Worm (Caenorhabditis elegans) whole organism, L1 larva: ENCODE measurements around the gene unc-93.

ENCODE experiments used
- C04F5.9 ChIP-seq: sonication (generic microtip); optimal IDR thresholded peaks from 2 replicates; lab custom pipeline; 2016; ENCODE audit warnings: missing genetic modification characterization, missing compliant biosample characterization
- aha-1 ChIP-seq: fragments of 150-350 bp; optimal IDR thresholded peaks from 2 replicates; lab custom pipeline; 2014; ENCODE audit warnings: missing biosample characterization, missing genetic modification characterization
- ama-1 ChIP-seq: fragments of 150-350 bp; optimal IDR thresholded peaks from 2 replicates; lab custom pipeline; 2014
- blmp-1 ChIP-seq: fragments of 150-350 bp; optimal IDR thresholded peaks from 2 replicates; lab custom pipeline; 2014; ENCODE audit warnings: missing biosample characterization, missing genetic modification characterization
- ceh-63 ChIP-seq: fragments of 200-800 bp; sonication (Bioruptor generic); optimal IDR thresholded peaks from 2 replicates; lab custom pipeline; 2018; ENCODE audit warnings: mild to moderate bottlenecking, missing genetic modification characterization, missing compliant biosample characterization
- ceh-8 ChIP-seq: fragments of 200-800 bp; sonication (Bioruptor generic); optimal IDR thresholded peaks from 2 replicates; lab custom pipeline; 2018; ENCODE audit warnings: mild to moderate bottlenecking, missing genetic modification characterization, moderate library complexity, missing compliant biosample characterization
- ceh-82 ChIP-seq, 3 experiments: fragments of 150-350 bp in 1 of 3; sonication (generic microtip) in 2 of 3; optimal IDR thresholded peaks; 2 replicates each; lab custom pipeline; 2014 to 2017; ENCODE audit warnings: missing biosample characterization in 3 of 3, missing genetic modification characterization in 3 of 3
- dpl-1 ChIP-seq, 3 experiments: fragments of 150-350 bp in 2 of 3; sonication (generic microtip) in 1 of 3; optimal IDR thresholded peaks; 2 replicates each; lab custom pipeline; 2014 to 2017; ENCODE audit warnings: missing biosample characterization in 3 of 3, missing genetic modification characterization in 3 of 3, missing genetic modification reagents in 3 of 3
- efl-1 ChIP-seq, 4 experiments: fragments of 150-350 bp; optimal IDR thresholded peaks in 3 of 4; peaks in 1 of 4; 1 replicate in 1 of 4; 2 replicates in 3 of 4; lab custom pipeline; 2014; ENCODE audit warnings: missing biosample characterization in 2 of 4, missing genetic modification characterization in 2 of 4, missing genetic modification reagents in 2 of 4
- egl-13 ChIP-seq: sonication (generic microtip); optimal IDR thresholded peaks from 2 replicates; lab custom pipeline; 2016; ENCODE audit warnings: missing genotype, missing genetic modification reagents, missing genetic modification characterization, missing compliant biosample characterization
- elt-2 ChIP-seq: sonication (generic microtip); optimal IDR thresholded peaks from 2 replicates; lab custom pipeline; 2016; ENCODE audit warnings: missing genetic modification characterization, mild to moderate bottlenecking, inconsistent platforms, missing compliant biosample characterization, missing genetic modification reagents
- fkh-10 ChIP-seq: sonication (generic microtip); optimal IDR thresholded peaks from 2 replicates; lab custom pipeline; 2017; ENCODE audit warnings: missing biosample characterization, missing genetic modification reagents, missing genetic modification characterization
- fkh-4 ChIP-seq: sonication (generic microtip); optimal IDR thresholded peaks from 2 replicates; lab custom pipeline; 2016; ENCODE audit warnings: missing compliant biosample characterization, missing genetic modification characterization, borderline replicate concordance
- fos-1 ChIP-seq: fragments of 150-350 bp; optimal IDR thresholded peaks from 2 replicates; lab custom pipeline; 2014; ENCODE audit warnings: missing biosample characterization, missing genetic modification characterization
- hlh-17 ChIP-seq: fragments of 200-800 bp; sonication (Bioruptor generic); optimal IDR thresholded peaks from 2 replicates; lab custom pipeline; 2018; ENCODE audit warnings: missing genetic modification characterization, mild to moderate bottlenecking, missing compliant biosample characterization, moderate library complexity, borderline replicate concordance
- hlh-4 ChIP-seq: sonication (generic microtip); optimal IDR thresholded peaks from 2 replicates; lab custom pipeline; 2016; ENCODE audit warnings: mild to moderate bottlenecking, missing genetic modification characterization, missing compliant biosample characterization
- hpl-2 ChIP-seq: fragments of 150-350 bp; optimal IDR thresholded peaks from 2 replicates; lab custom pipeline; 2014; ENCODE audit warnings: missing biosample characterization, missing genetic modification reagents, missing genetic modification characterization
- irx-1 ChIP-seq: sonication (generic microtip); optimal IDR thresholded peaks from 2 replicates; lab custom pipeline; 2016; ENCODE audit warnings: missing genetic modification characterization, missing compliant biosample characterization
- isw-1 ChIP-seq: fragments of 200-800 bp; sonication (Bioruptor generic); IDR thresholded peaks from 2 replicates; pipeline ENCODE4 v1.3.6; 2022; ENCODE audit warnings: missing genetic modification characterization, missing compliant biosample characterization
- jun-1 ChIP-seq: fragments of 150-350 bp; optimal IDR thresholded peaks from 2 replicates; lab custom pipeline; 2014; ENCODE audit warnings: missing biosample characterization, missing genetic modification reagents, missing genetic modification characterization
- lin-13 ChIP-seq: fragments of 150-350 bp; optimal IDR thresholded peaks from 2 replicates; lab custom pipeline; 2014; ENCODE audit warnings: missing biosample characterization, missing genetic modification reagents, missing genetic modification characterization
- lin-14 ChIP-seq: fragments of 200-800 bp; sonication (Bioruptor generic); optimal IDR thresholded peaks from 2 replicates; lab custom pipeline; 2018; ENCODE audit warnings: mild to moderate bottlenecking, missing genetic modification characterization, moderate library complexity, missing compliant biosample characterization
- lir-3 ChIP-seq: sonication (generic microtip); optimal IDR thresholded peaks from 2 replicates; lab custom pipeline; 2016; ENCODE audit warnings: mild to moderate bottlenecking, missing genetic modification characterization, moderate library complexity, missing compliant biosample characterization; ENCODE audit not compliant: poor library complexity
- lsy-2 ChIP-seq, 2 experiments: fragments of 150-350 bp; optimal IDR thresholded peaks; 2 replicates each; lab custom pipeline; 2014; ENCODE audit warnings: missing biosample characterization in 2 of 2, missing genetic modification characterization in 2 of 2
- mdl-1 ChIP-seq, 2 experiments: fragments of 150-350 bp; optimal IDR thresholded peaks; 2 replicates each; lab custom pipeline; 2014 to 2017; ENCODE audit warnings: missing biosample characterization in 2 of 2, missing genetic modification characterization in 2 of 2, inconsistent platforms in 1 of 2
- nhr-12 ChIP-seq: sonication (generic microtip); optimal IDR thresholded peaks from 2 replicates; lab custom pipeline; 2017; ENCODE audit warnings: missing biosample characterization, missing genetic modification characterization
- nhr-19 ChIP-seq: fragments of 200-800 bp; sonication (Bioruptor generic); conservative IDR thresholded peaks from 2 replicates; pipeline ENCODE4 v1.3.6; 2022; ENCODE audit warnings: missing genetic modification characterization, missing compliant biosample characterization
- nhr-71 ChIP-seq: sonication (generic microtip); optimal IDR thresholded peaks from 2 replicates; lab custom pipeline; 2016; ENCODE audit warnings: mild to moderate bottlenecking, missing genetic modification characterization, moderate library complexity, missing compliant biosample characterization
- nhr-76 ChIP-seq: sonication (generic microtip); optimal IDR thresholded peaks from 2 replicates; lab custom pipeline; 2017; ENCODE audit warnings: missing biosample characterization, missing genetic modification characterization
- nhr-77 ChIP-seq: fragments of 150-350 bp; optimal IDR thresholded peaks from 2 replicates; lab custom pipeline; 2014; ENCODE audit warnings: missing biosample characterization, missing genetic modification characterization
- nhr-85 ChIP-seq: sonication (generic microtip); peaks from one replicate; lab custom pipeline; 2016; ENCODE audit warnings: missing genetic modification characterization, inconsistent platforms, missing compliant biosample characterization
- pag-3 ChIP-seq: sonication (generic microtip); optimal IDR thresholded peaks from 2 replicates; lab custom pipeline; 2017; ENCODE audit warnings: missing genetic modification characterization, mild to moderate bottlenecking, missing compliant biosample characterization, antibody characterized with exemption, borderline replicate concordance; ENCODE audit not compliant: insufficient read depth
- pax-3 ChIP-seq: fragments of 200-800 bp; sonication (Bioruptor generic); optimal IDR thresholded peaks from 2 replicates; lab custom pipeline; 2018; ENCODE audit warnings: mild to moderate bottlenecking, missing genetic modification characterization, moderate library complexity, missing compliant biosample characterization
- rnt-1 ChIP-seq: sonication (generic microtip); optimal IDR thresholded peaks from 2 replicates; lab custom pipeline; 2016; ENCODE audit warnings: mild to moderate bottlenecking, missing genetic modification characterization, moderate library complexity, missing compliant biosample characterization
- skn-1 ChIP-seq: fragments of 150-350 bp; optimal IDR thresholded peaks from 2 replicates; lab custom pipeline; 2014; ENCODE audit warnings: missing biosample characterization, missing genetic modification characterization
- snu-23 ChIP-seq: sonication (generic microtip); optimal IDR thresholded peaks from 2 replicates; lab custom pipeline; 2016; ENCODE audit warnings: missing genetic modification characterization, missing compliant biosample characterization
- sptf-1 ChIP-seq: fragments of 150-350 bp; optimal IDR thresholded peaks from 2 replicates; lab custom pipeline; 2014; ENCODE audit warnings: missing biosample characterization, missing genetic modification characterization
- tbx-2 ChIP-seq: sonication (generic microtip); optimal IDR thresholded peaks from 2 replicates; lab custom pipeline; 2016; ENCODE audit warnings: missing genetic modification characterization, missing compliant biosample characterization
- unc-98 ChIP-seq: fragments of 200-800 bp; sonication (Bioruptor generic); IDR thresholded peaks from 2 replicates; pipeline ENCODE4 v1.3.6; 2022; ENCODE audit warnings: missing genetic modification characterization, missing compliant biosample characterization
- vab-15 ChIP-seq: sonication (generic microtip); optimal IDR thresholded peaks from 2 replicates; lab custom pipeline; 2017; ENCODE audit warnings: missing genotype, mild to moderate bottlenecking, missing genetic modification characterization, missing compliant biosample characterization
- zag-1 ChIP-seq: fragments of 150-350 bp; optimal IDR thresholded peaks from 2 replicates; lab custom pipeline; 2014; ENCODE audit warnings: missing biosample characterization, missing genetic modification characterization
- ztf-11 ChIP-seq, 2 experiments: sonication (generic microtip); optimal IDR thresholded peaks; 2 replicates each; lab custom pipeline; 2016 to 2017; ENCODE audit warnings: missing genetic modification characterization in 2 of 2, missing biosample characterization in 1 of 2, missing compliant biosample characterization in 1 of 2
- ztf-4 ChIP-seq: fragments of 150-350 bp; optimal IDR thresholded peaks from 2 replicates; lab custom pipeline; 2014; ENCODE audit warnings: missing biosample characterization, missing genetic modification characterization

Gene unc-93

DNA sequence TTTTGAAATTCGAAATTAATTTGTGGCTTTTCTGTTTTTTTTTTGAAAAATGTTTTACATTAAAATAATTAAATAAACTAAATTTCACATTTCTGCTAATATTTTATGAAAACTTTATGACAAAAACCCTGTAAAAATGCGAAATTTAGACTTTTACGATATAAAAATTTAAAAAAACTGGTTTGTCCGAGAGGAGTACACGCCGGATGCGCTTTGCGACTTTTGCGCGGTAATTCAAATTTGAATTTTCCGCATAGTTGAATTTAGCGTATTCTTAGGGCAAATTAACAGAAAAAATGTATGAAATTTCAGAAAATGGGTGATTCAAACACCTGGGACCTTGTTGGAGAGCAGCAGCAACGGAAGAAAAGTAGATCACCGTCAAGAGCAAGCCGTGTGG, at the start of gene unc-93:
Gene unc-93 (plus strand): TSS at position 301 of the 400 bp plus-strand sequence.
- TF ChIP-seq dpl-1 (GFP tag; optimal IDR thresholded peaks at IDR 0.05; lab: Kevin White, UChicago): peak in 1 of 3 experiments; percentile 0
- TF ChIP-seq skn-1 (tag; lab: Kevin White, UChicago): no peak
- no peak for TF ChIP-seq efl-1 (optimal IDR thresholded peaks at IDR 0.05; lab: Kevin White, UChicago)
- TF ChIP-seq efl-1 (GFP tag; optimal IDR thresholded peaks at IDR 0.05 in 1 of 2; lab: Kevin White, UChicago): peak in 1 of 2 experiments; percentile 20
- TF ChIP-seq, all 84 proteins: peak for 2

DNA sequence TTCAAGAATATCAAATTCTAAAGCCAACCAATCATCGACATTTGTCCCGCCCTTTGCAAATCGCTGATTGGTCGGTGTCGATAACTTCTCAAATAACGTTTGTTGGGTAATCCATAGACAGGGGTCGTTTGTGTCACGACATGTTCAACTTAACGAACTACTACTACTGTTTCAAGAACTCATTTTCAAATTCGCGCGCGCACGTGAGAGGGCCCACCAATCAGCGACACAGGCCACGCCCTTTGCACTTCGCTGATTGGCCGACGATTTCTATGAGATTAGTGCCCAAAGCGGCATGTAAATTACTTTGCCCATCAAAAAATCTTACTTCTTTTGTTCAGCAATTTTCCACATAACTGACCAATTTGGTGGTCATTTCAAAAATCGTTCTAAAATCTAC, 49.5 kb upstream of the unc-93 start:
- TF ChIP-seq nhr-19 (GFP tag; lab: Robert Waterston, UW) (no peak), fkh-10 (GFP tag; lab: Kevin White, UChicago) (no peak), efl-1 (optimal IDR thresholded peaks at IDR 0.05; lab: Kevin White, UChicago) (no peak), efl-1 (GFP tag; optimal IDR thresholded peaks at IDR 0.05 in 1 of 2; lab: Kevin White, UChicago) (peak in 1 of 2 experiments; percentile 48), irx-1 (tag; lab: Kevin White, UChicago) (no peak)

DNA sequence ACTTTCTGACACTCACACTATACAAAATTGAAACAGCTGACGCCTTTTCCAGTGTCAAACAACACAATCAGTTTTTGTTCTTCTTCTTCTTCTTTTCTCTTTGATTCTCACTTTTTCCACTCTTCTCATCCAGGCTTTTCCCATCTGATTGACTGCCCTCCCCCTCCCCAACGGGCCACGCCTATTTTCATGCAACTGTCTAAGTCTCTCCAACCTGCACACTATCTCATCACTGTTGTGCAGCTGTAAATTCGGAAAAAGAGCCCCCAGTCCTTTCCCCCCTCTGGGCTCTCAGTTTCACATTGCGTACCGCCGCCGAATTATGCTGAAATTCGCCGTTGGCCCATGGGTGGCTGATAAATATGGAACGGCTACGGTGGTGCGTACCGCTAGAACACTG, 42.9 kb upstream of the unc-93 start:
- TF ChIP-seq pag-3 (peak; percentile 23), zag-1 (tag; lab: Kevin White, UChicago) (no peak), nhr-12 (no peak), nhr-85 (tag; lab: Kevin White, UChicago) (no peak), isw-1 (GFP tag; lab: Robert Waterston, UW) (no peak), efl-1 (optimal IDR thresholded peaks at IDR 0.05; lab: Kevin White, UChicago) (peak in 1 of 2 experiments; percentile 10), efl-1 (GFP tag; optimal IDR thresholded peaks at IDR 0.05 in 1 of 2; lab: Kevin White, UChicago) (peak in 1 of 2 experiments; percentile 90), fos-1 (tag; lab: Kevin White, UChicago) (no peak), nhr-77 (tag; lab: Kevin White, UChicago) (no peak), jun-1 (tag; lab: Kevin White, UChicago) (no peak), nhr-76 (tag; lab: Kevin White, UChicago) (no peak), elt-2 (tag; lab: Kevin White, UChicago) (no peak), ama-1 (lab: Kevin White, UChicago) (no peak), mdl-1 (tag; optimal IDR thresholded peaks at IDR 0.05; lab: Kevin White, UChicago) (peak in 1 of 2 experiments; percentile 1), lin-14 (peak; percentile 73), lsy-2 (tag; optimal IDR thresholded peaks at IDR 0.05; lab: Kevin White, UChicago) (peak; percentile 15 to 24), ceh-63 (no peak), lir-3 (tag; lab: Kevin White, UChicago) (no peak), hlh-4 (tag; lab: Kevin White, UChicago) (no peak), ztf-4 (tag; lab: Kevin White, UChicago) (no peak), hpl-2 (no peak), aha-1 (tag; lab: Kevin White, UChicago) (no peak), fkh-4 (tag; lab: Kevin White, UChicago) (no peak), tbx-2 (tag; lab: Kevin White, UChicago) (peak; percentile 4), ceh-8 (GFP tag; lab: Kevin White, UChicago) (no peak), unc-98 (GFP tag; lab: Robert Waterston, UW) (no peak), nhr-19 (GFP tag; lab: Robert Waterston, UW) (peak; percentile 21; the same call in 1 of the 2 replicates), lin-13 (GFP tag; lab: Kevin White, UChicago) (no peak), snu-23 (GFP tag; lab: Kevin White, UChicago) (peak; percentile 41), sptf-1 (tag; lab: Kevin White, UChicago) (no peak), nhr-71 (peak; percentile 55), rnt-1 (tag; lab: Kevin White, UChicago) (peak; percentile 54)

ce11 chrIII:3605681-3606080, 38.5 kb upstream of the unc-93 start:
- TF ChIP-seq hpl-2 (no peak), ama-1 (lab: Kevin White, UChicago) (no peak), egl-13 (tag; lab: Kevin White, UChicago) (no peak), nhr-76 (tag; lab: Kevin White, UChicago) (no peak), C04F5.9 (tag; lab: Kevin White, UChicago) (no peak), lin-13 (GFP tag; lab: Kevin White, UChicago) (no peak), ceh-82 (tag; optimal IDR thresholded peaks at IDR 0.05; lab: Kevin White, UChicago) (no peak), blmp-1 (tag; lab: Kevin White, UChicago) (no peak), hlh-17 (no peak), pax-3 (tag; lab: Kevin White, UChicago) (no peak), efl-1 (optimal IDR thresholded peaks at IDR 0.05; lab: Kevin White, UChicago) (no peak), efl-1 (GFP tag; optimal IDR thresholded peaks at IDR 0.05 in 1 of 2; lab: Kevin White, UChicago) (no peak), ztf-11 (tag; optimal IDR thresholded peaks at IDR 0.05; lab: Kevin White, UChicago) (no peak), vab-15 (tag; lab: Kevin White, UChicago) (no peak)
